Fruit fly (Drosophila melanogaster) S2 (cell line): ENCODE results near the gene Scr.

Experiments used
- CG8478 ChIP-seq: fragments of >200 bp; optimal IDR thresholded peaks from 2 replicates; lab custom pipeline; 2018
- CTCF ChIP-seq, 2 experiments: fragments of >200 bp; optimal IDR thresholded peaks; 2 replicates each; lab custom pipeline; 2018

DNA sequence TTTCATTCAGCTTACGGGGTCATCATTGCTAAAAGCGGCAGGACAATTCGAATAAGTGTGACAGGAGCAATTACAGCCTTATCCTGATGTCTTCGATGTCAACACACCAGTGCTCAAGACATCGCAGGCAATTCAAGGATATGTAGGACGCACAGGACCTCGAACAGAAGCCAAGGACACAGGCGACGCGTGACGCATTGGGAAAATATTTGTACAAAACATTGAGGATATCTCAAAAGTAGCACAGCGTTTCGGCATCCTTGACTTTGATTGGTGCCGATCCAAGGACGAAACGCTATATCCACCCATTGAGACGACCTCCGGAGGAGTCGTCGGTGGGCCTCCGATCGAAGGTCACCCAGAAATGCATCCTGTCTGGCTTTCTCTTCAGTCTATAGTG lies 10.3 kb upstream of the Scr start:
- TF ChIP-seq CG8478 (lab: Kevin White, UChicago) (no peak), CTCF (optimal IDR thresholded peaks at IDR 0.05; lab: Kevin White, UChicago) (no peak)
